Fruit fly (Drosophila melanogaster) whole organism, pupa: ENCODE measurements around the gene CG7695.

Experiments used
- CG10348 ChIP-seq: fragments of 200-800 bp; sonication (Bioruptor generic); IDR thresholded peaks from 2 replicates; pipeline ENCODE4 v1.3.6; 2022; ENCODE audit warnings: missing biosample characterization, missing genetic modification characterization
- CG12605 ChIP-seq: fragments of 200-800 bp; sonication (Bioruptor generic); IDR thresholded peaks from 2 replicates; pipeline ENCODE4 v1.3.6; 2022; ENCODE audit warnings: missing biosample characterization, missing genetic modification characterization
- CG13204 ChIP-seq: fragments of 200-800 bp; sonication (Bioruptor generic); optimal IDR thresholded peaks from 2 replicates; lab custom pipeline; 2018; ENCODE audit warnings: missing biosample characterization, mild to moderate bottlenecking, missing genetic modification characterization, moderate library complexity
- CG14655 ChIP-seq: fragments of 200-800 bp; sonication (Bioruptor generic); optimal IDR thresholded peaks from 3 replicates; lab custom pipeline; 2017; ENCODE audit warnings: mild to moderate bottlenecking, missing biosample characterization, missing genetic modification reagents, missing genetic modification characterization
- CG15710 ChIP-seq: fragments of 200-800 bp; sonication (Bioruptor generic); optimal IDR thresholded peaks from 2 replicates; lab custom pipeline; 2018; ENCODE audit warnings: missing biosample characterization, mild to moderate bottlenecking, missing genetic modification characterization, moderate library complexity
- CG17806 ChIP-seq: fragments of 200-800 bp; sonication (Bioruptor generic); optimal IDR thresholded peaks from 2 replicates; lab custom pipeline; 2018; ENCODE audit warnings: missing biosample characterization, mild to moderate bottlenecking, missing genetic modification characterization, moderate library complexity
- CG32121 ChIP-seq: fragments of 200-800 bp; sonication (Bioruptor generic); IDR thresholded peaks from 2 replicates; pipeline ENCODE4 v1.3.6; 2022; ENCODE audit warnings: missing biosample characterization, missing genetic modification characterization
- CG34367 ChIP-seq: fragments of 200-800 bp; sonication (Bioruptor generic); optimal IDR thresholded peaks from 2 replicates; lab custom pipeline; 2018; ENCODE audit warnings: missing biosample characterization, mild to moderate bottlenecking, missing genetic modification characterization
- CG4496 ChIP-seq: fragments of 200-800 bp; sonication (Bioruptor generic); IDR thresholded peaks from 3 replicates; pipeline ENCODE4 v1.3.6; 2022; ENCODE audit warnings: missing biosample characterization, missing genetic modification characterization
- CG8159 ChIP-seq: fragments of 200-800 bp; sonication (Bioruptor generic); optimal IDR thresholded peaks from 3 replicates; lab custom pipeline; 2018; ENCODE audit warnings: missing biosample characterization, mild to moderate bottlenecking, missing genetic modification characterization, moderate library complexity
- CG8301 ChIP-seq: fragments of 200-800 bp; sonication (Bioruptor generic); optimal IDR thresholded peaks from 2 replicates; lab custom pipeline; 2018; ENCODE audit warnings: missing biosample characterization, mild to moderate bottlenecking, missing genetic modification characterization
- CG9948 ChIP-seq: fragments of 200-800 bp; sonication (Bioruptor generic); optimal IDR thresholded peaks from 2 replicates; lab custom pipeline; 2018; ENCODE audit warnings: missing biosample characterization, mild to moderate bottlenecking, missing genetic modification characterization, moderate library complexity
- D1 ChIP-seq: fragments of 200-800 bp; sonication (Bioruptor generic); optimal IDR thresholded peaks from 2 replicates; lab custom pipeline; 2018; ENCODE audit warnings: missing biosample characterization, mild to moderate bottlenecking, missing genetic modification characterization, moderate library complexity
- EcR ChIP-seq: fragments of 200-800 bp; sonication (Bioruptor generic); optimal IDR thresholded peaks from 3 replicates; lab custom pipeline; 2019; ENCODE audit warnings: missing biosample characterization, missing genetic modification characterization, mild to moderate bottlenecking, moderate library complexity, missing genetic modification reagents
- Ets98B ChIP-seq: fragments of 200-800 bp; sonication (Bioruptor generic); IDR thresholded peaks from 2 replicates; pipeline ENCODE4 v1.3.6; 2022; ENCODE audit warnings: missing biosample characterization, missing genetic modification characterization
- Pif1A ChIP-seq: fragments of 200-800 bp; sonication (Bioruptor generic); optimal IDR thresholded peaks from 3 replicates; lab custom pipeline; 2016; ENCODE audit warnings: missing biosample characterization, missing genetic modification characterization
- Pif1B ChIP-seq: fragments of 200-800 bp; sonication (Bioruptor generic); optimal IDR thresholded peaks from 3 replicates; lab custom pipeline; 2016; ENCODE audit warnings: missing biosample characterization, missing genetic modification characterization
- Snoo ChIP-seq: fragments of 200-800 bp; sonication (Bioruptor generic); optimal IDR thresholded peaks from 3 replicates; lab custom pipeline; 2017; ENCODE audit warnings: missing biosample characterization, mild to moderate bottlenecking, missing genetic modification characterization, inconsistent platforms
- fd96Ca ChIP-seq: fragments of 200-800 bp; sonication (Bioruptor generic); IDR thresholded peaks from 3 replicates; pipeline ENCODE4 v1.3.6; 2022; ENCODE audit warnings: missing biosample characterization, missing genetic modification characterization
- gl ChIP-seq: fragments of 200-800 bp; sonication (Bioruptor generic); optimal IDR thresholded peaks from 2 replicates; lab custom pipeline; 2018; ENCODE audit warnings: missing biosample characterization, mild to moderate bottlenecking, missing genetic modification characterization
- rn ChIP-seq: fragments of 200-800 bp; sonication (Bioruptor generic); IDR thresholded peaks from 2 replicates; pipeline ENCODE4 v1.3.6; 2022; ENCODE audit warnings: missing biosample characterization, missing genetic modification characterization

CG7695 gene

dm6 chr3R:18617411-18617810, at the start of gene CG7695:
TSS of gene CG7695 (minus strand) at chr3R:18617511.
- TF ChIP-seq CG4496: no peak
- TF ChIP-seq EcR (GFP tag; lab: Kevin White, UChicago): no peak
- TF ChIP-seq CG12605 (GFP tag; lab: Robert Waterston, UW): no peak
- TF ChIP-seq gl (tag; lab: Kevin White, UChicago): no peak
- TF ChIP-seq rn: no peak
- TF ChIP-seq CG32121: no peak
- no peak for TF ChIP-seq CG34367 (tag; lab: Kevin White, UChicago)
- no peak for TF ChIP-seq CG9948
- TF ChIP-seq D1: no peak
- no peak for TF ChIP-seq fd96Ca (GFP tag; lab: Robert Waterston, UW)

- TF ChIP-seq fd96Ca (GFP tag; lab: Robert Waterston, UW) (no peak), rn (no peak), CG32121 (no peak), gl (tag; lab: Kevin White, UChicago) (no peak), CG34367 (tag; lab: Kevin White, UChicago) (no peak)
Measured at dm6 chr3R:18665061-18665460, 47.8 kb upstream of the CG7695 start, which contains the start of gene CG31231. TSS of gene CG31231 (plus strand) at chr3R:18665361.

dm6 chr3R:18663525-18663924, 46.2 kb upstream of the CG7695 start, which contains the start of the genes Cpsf73 and Gos28:
TSS of gene Cpsf73 (minus strand) at chr3R:18663552.
TSS of gene Gos28 (plus strand) at chr3R:18663738.
- TF ChIP-seq CG32121 (no peak), CG34367 (tag; lab: Kevin White, UChicago) (no peak), CG8159 (tag; lab: Kevin White, UChicago) (no peak), fd96Ca (GFP tag; lab: Robert Waterston, UW) (no peak), rn (no peak), Pif1A (GFP tag; lab: Kevin White, UChicago) (no peak), CG17806 (no peak), CG9948 (no peak), CG15710 (tag; lab: Kevin White, UChicago) (peak; percentile 3), gl (tag; lab: Kevin White, UChicago) (no peak), D1 (no peak), CG4496 (0 out of 3 replicates have a peak, but pooled peaks have one; percentile 30), EcR (GFP tag; lab: Kevin White, UChicago) (peak; percentile 40)

dm6 chr3R:18658945-18659642, 41.8 kb upstream of the CG7695 start, which contains the start of the genes CG31224 and CstF64:
TSS of gene CG31224 (minus strand) at chr3R:18659309.
TSS of gene CstF64 (plus strand) at chr3R:18659618.
- TF ChIP-seq CG12605 (GFP tag; lab: Robert Waterston, UW): no peak
- TF ChIP-seq CG32121: peak; percentile 76
- no peak for TF ChIP-seq Pif1B (GFP tag; lab: Kevin White, UChicago)
- TF ChIP-seq CG34367 (tag; lab: Kevin White, UChicago): peak; percentile 57
- TF ChIP-seq CG8159 (tag; lab: Kevin White, UChicago): peak; percentile 75
- no peak for TF ChIP-seq CG13204 (GFP tag; lab: Kevin White, UChicago)
- peak; percentile 76 for TF ChIP-seq Ets98B (GFP tag; lab: Robert Waterston, UW)
- peak; percentile 50; the same call in 1 of the 2 replicates for TF ChIP-seq CG10348 (GFP tag; lab: Robert Waterston, UW)
- TF ChIP-seq D1: no peak
- peak; percentile 54; the same call in 1 of the 2 replicates for TF ChIP-seq rn
- TF ChIP-seq CG15710 (tag; lab: Kevin White, UChicago): peak; percentile 77
- no peak for TF ChIP-seq Pif1A (GFP tag; lab: Kevin White, UChicago)
- TF ChIP-seq CG4496: peak; percentile 83
- peak; percentile 65 for TF ChIP-seq CG8301 (tag; lab: Kevin White, UChicago)
- TF ChIP-seq gl (tag; lab: Kevin White, UChicago): peak; percentile 2
- TF ChIP-seq fd96Ca (GFP tag; lab: Robert Waterston, UW): no peak
- TF ChIP-seq CG9948: peak; percentile 61
- TF ChIP-seq EcR (GFP tag; lab: Kevin White, UChicago): peak; percentile 84
- TF ChIP-seq CG14655: no peak
- peak; percentile 76 for TF ChIP-seq CG17806
- TF ChIP-seq Snoo (tag; lab: Kevin White, UChicago): peak; percentile 71

- TF ChIP-seq CG12605 (GFP tag; lab: Robert Waterston, UW) (no peak), CG14655 (no peak), EcR (GFP tag; lab: Kevin White, UChicago) (peak; percentile 98), CG9948 (no peak), Pif1B (GFP tag; lab: Kevin White, UChicago) (no peak)
Measured at dm6 chr3R:18658380-18658944, 41.2 kb upstream of the CG7695 start.

dm6 chr3R:18643646-18644045, 26.3 kb upstream of the CG7695 start:
- TF ChIP-seq CG14655 (no peak), Ets98B (GFP tag; lab: Robert Waterston, UW) (no peak), CG8159 (tag; lab: Kevin White, UChicago) (no peak), CG13204 (GFP tag; lab: Kevin White, UChicago) (no peak), CG10348 (GFP tag; lab: Robert Waterston, UW) (no peak), Snoo (tag; lab: Kevin White, UChicago) (no peak), CG9948 (no peak), D1 (no peak), EcR (GFP tag; lab: Kevin White, UChicago) (no peak), Pif1B (GFP tag; lab: Kevin White, UChicago) (no peak), gl (tag; lab: Kevin White, UChicago) (no peak), rn (no peak), fd96Ca (GFP tag; lab: Robert Waterston, UW) (no peak), Pif1A (GFP tag; lab: Kevin White, UChicago) (no peak), CG17806 (no peak)
